Worm (Caenorhabditis elegans): ENCODE measurements around the gene C30G12.4.

C30G12.4 gene

DNA sequence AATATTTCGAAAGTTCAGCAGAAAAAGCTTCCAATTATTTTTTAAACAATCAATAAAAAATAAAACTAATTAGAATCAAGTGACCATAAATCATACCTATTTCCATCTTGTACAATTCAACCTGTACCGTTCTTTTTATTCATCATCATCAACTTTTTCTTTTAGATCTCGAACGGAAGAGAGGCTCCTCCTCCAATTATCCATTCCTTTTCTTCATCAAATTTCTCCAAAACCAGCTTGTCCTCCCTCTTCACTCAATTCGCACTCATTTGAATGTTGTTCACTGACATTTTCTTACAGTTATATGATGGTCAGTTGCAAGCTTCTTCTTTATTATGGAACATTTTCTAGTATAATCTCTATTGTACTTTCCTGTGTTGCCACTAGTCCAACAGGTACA is at the start of gene C30G12.4:
Gene C30G12.4, plus strand, starts transcription at position 301 of the 400 bp plus-strand sequence.
- TF ChIP-seq ref-1 (GFP tag; conservative IDR thresholded peaks at IDR 0.05) (no peak), ztf-29 (GFP tag; IDR thresholded peaks at IDR 0.05) (no peak)

DNA sequence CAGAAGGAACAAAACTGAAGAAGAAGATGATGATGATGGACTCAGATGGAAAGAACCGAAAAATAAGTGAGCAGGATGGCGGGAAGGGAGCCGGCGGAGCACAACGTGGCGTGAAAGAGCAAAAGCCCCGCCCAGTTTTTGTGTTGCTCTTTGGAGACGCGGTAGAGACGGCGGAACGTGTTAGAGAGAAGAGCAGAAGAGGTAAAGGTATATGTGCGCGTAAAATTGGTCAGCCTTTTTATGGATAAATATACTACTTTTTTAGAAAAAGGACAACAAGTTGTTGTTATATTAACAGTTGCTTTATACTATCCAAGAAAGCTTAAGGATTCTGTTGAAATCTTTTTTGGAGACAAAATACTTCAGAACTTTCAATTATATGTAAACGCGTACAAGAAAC is 44.9 kb upstream of the C30G12.4 start, which contains the start of gene E04F6.10:
Gene E04F6.10, minus strand, starts transcription at position 101 of the 400 bp plus-strand sequence.
- TF ChIP-seq med-1 (GFP tag; optimal IDR thresholded peaks at IDR 0.05; ENCODE audit: insufficient read depth): no peak
- TF ChIP-seq cog-1 (tag; optimal IDR thresholded peaks at IDR 0.05): no peak
- TF ChIP-seq flt-1 (GFP tag; IDR thresholded peaks at IDR 0.05): no peak
- no peak for TF ChIP-seq ztf-23 (GFP tag; IDR thresholded peaks at IDR 0.05)
- TF ChIP-seq tab-1 (GFP tag; IDR thresholded peaks at IDR 0.05): no peak
- TF ChIP-seq T22C8.4 (GFP tag; IDR thresholded peaks at IDR 0.05): no peak
- TF ChIP-seq klf-2 (GFP tag; conservative IDR thresholded peaks at IDR 0.05): no peak
- TF ChIP-seq ztf-29 (GFP tag; IDR thresholded peaks at IDR 0.05): no peak
- no peak for TF ChIP-seq ref-1 (GFP tag; conservative IDR thresholded peaks at IDR 0.05)

DNA sequence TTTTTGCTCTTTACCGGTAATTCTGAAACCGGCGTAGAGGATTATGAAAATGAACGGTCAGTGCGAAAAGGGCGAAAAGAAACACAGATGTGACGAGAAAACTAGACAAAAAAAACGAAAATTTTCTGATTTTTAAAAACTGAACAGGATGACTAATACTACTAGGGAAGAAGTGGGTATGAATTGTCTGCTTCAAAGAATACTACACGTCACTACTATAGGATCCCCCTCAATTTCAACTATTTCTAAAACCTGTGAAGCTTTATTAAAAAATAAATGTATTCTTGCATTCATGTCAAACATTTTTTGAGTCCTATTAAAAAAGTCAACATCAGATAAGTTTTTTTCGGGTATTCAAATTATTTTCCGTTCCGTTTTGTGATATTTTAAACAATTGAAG is 37.9 kb upstream of the C30G12.4 start:
- TF ChIP-seq ref-1 (GFP tag; conservative IDR thresholded peaks at IDR 0.05): no peak
- no peak for TF ChIP-seq tab-1 (GFP tag; IDR thresholded peaks at IDR 0.05)
- no peak for TF ChIP-seq T22C8.4 (GFP tag; IDR thresholded peaks at IDR 0.05)

DNA sequence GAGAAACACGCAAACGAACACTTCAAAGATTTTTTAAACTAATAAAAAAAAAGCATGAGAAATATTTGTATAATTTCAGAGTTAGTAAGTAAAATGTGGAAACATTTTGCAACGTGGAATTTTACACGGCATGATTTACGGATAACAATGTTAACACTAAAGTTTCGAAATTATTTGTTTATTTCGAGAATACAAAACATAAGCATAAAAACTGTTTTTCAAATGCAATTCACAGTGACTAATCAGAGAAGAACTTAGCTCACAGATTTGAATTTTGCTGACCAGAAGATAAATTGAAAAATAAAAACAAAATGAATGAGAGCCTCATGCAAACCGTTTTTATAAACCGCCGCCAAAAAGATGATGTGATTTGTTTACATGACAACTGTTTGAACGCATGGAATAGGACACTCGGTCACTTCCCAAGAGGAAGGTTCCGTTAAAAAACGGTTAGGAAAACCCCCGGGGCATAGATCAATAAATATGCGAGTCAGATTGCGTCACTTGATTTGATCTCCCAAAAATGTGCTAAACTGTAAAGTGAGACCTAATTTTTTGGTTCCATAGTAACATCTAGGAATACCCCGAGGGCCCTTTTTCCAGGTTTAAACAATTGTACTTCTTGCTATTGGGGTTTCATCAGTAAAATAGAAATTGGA is 36.0 kb upstream of the C30G12.4 start, which contains the start of gene clh-3:
Gene clh-3, minus strand, starts transcription at position 51 of the 659 bp plus-strand sequence.
- TF ChIP-seq ref-1 (GFP tag; conservative IDR thresholded peaks at IDR 0.05): no peak
- no peak for TF ChIP-seq klf-2 (GFP tag; conservative IDR thresholded peaks at IDR 0.05)
- TF ChIP-seq tab-1 (GFP tag; IDR thresholded peaks at IDR 0.05): no peak
- no peak for TF ChIP-seq ztf-23 (GFP tag; IDR thresholded peaks at IDR 0.05)
- TF ChIP-seq cog-1 (tag; optimal IDR thresholded peaks at IDR 0.05): no peak

DNA sequence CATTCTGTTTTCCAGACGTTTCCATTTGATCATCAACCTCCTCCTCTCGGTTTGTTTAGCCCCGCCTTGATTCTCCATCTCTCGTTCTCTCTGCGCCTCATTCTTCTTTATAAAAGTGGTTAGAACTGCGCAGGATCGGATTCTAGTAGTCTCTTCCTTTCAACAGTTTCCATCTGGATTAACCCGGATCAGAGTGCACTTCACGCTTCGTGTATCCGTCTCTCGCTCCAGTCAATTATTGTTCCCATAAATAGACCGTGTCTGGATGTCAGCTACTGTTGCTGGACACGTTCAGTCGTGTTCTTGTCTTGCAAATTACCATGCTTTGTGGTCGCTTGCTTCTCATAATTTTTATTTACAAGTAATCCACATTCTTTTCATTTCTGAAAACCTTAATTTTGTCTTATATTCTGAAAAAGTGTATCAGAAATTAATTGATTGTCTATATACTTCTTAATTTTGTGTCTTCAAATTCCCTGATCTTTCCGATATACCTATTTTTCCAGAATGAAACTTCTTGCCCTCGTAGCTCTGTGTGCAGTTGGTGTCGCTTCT is 33.2 kb upstream of the C30G12.4 start, which contains the start of gene F32A5.4:
Gene F32A5.4, plus strand, starts transcription at position 505 of the 555 bp plus-strand sequence.
- TF ChIP-seq med-1 (GFP tag; optimal IDR thresholded peaks at IDR 0.05; ENCODE audit: insufficient read depth) (no peak), cog-1 (tag; optimal IDR thresholded peaks at IDR 0.05) (no peak)

DNA sequence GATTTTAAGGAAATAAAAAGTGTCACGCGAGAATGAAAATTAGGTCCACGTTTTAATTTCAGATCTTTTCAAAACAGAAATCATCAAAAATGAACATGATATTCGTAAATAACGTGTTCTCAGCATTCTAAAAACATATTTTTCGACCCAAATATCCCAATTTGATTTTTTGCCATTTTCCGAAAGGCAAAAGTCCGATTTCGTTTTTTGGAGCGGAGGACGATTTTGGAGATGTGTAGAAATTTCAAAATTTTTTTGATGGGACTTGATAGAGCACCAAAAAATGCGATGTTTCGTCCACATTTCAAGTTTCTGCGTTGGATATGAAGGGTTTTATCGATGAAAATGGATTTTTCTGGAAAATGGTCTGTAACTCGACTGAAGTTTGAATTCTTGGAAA is 31.3 kb upstream of the C30G12.4 start:
- no peak for TF ChIP-seq med-1 (GFP tag; optimal IDR thresholded peaks at IDR 0.05; ENCODE audit: insufficient read depth)
- TF ChIP-seq klf-2 (GFP tag; conservative IDR thresholded peaks at IDR 0.05): no peak
- no peak for TF ChIP-seq T22C8.4 (GFP tag; IDR thresholded peaks at IDR 0.05)
- no peak for TF ChIP-seq flt-1 (GFP tag; IDR thresholded peaks at IDR 0.05)
- no peak for TF ChIP-seq cog-1 (tag; optimal IDR thresholded peaks at IDR 0.05)
- TF ChIP-seq ref-1 (GFP tag; conservative IDR thresholded peaks at IDR 0.05): no peak
- TF ChIP-seq ztf-23 (GFP tag; IDR thresholded peaks at IDR 0.05): no peak
- TF ChIP-seq tab-1 (GFP tag; IDR thresholded peaks at IDR 0.05): no peak
- TF ChIP-seq ztf-29 (GFP tag; IDR thresholded peaks at IDR 0.05): no peak

DNA sequence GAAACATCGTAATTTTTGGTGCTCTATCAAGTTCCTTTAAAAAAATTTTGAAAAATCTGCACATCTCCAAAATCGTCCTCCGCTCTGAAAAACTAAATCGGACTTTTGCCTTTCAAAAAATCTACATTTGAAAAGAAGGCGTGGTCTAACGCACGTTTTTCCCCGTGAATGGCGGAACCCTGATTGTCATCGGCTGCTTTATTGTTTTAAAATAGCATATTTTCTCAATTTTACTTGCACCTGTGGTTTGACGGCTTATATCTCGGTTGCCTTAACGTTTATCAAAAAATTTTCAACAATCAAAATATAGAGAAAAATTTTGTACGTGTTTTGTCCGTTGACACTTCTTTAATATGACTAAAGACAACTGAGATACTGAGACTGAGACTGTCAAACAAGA is 30.0 kb upstream of the C30G12.4 start:
- TF ChIP-seq flt-1 (GFP tag; IDR thresholded peaks at IDR 0.05) (no peak), T22C8.4 (GFP tag; IDR thresholded peaks at IDR 0.05) (no peak), ztf-23 (GFP tag; IDR thresholded peaks at IDR 0.05) (no peak), ztf-29 (GFP tag; IDR thresholded peaks at IDR 0.05) (no peak), med-1 (GFP tag; optimal IDR thresholded peaks at IDR 0.05; ENCODE audit: insufficient read depth) (no peak), ref-1 (GFP tag; conservative IDR thresholded peaks at IDR 0.05) (no peak), tab-1 (GFP tag; IDR thresholded peaks at IDR 0.05) (no peak), cog-1 (tag; optimal IDR thresholded peaks at IDR 0.05) (no peak), klf-2 (GFP tag; conservative IDR thresholded peaks at IDR 0.05) (no peak)

DNA sequence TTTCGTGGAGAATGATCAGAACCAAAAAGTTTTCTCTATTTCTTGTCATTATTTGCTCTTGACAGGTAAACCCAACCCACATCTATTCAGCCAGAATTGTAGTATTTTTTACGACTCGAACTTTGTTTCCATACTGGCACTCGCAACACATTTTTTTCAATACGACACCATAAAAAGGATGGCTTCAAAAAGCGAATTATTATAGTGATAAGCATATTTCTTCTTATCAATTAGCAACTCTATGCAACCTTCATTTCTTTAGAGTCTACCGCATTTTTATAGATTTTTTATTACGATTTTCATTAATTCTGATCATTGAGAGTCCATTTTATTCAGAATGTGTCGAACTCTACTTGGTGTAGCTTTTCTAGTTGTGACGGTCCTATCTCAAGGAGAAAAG is 29.4 kb upstream of the C30G12.4 start, which contains the start of gene ctsa-3.1:
Gene ctsa-3.1, plus strand, starts transcription at position 337 of the 400 bp plus-strand sequence.
- no peak for TF ChIP-seq flt-1 (GFP tag; IDR thresholded peaks at IDR 0.05)
- no peak for TF ChIP-seq ztf-23 (GFP tag; IDR thresholded peaks at IDR 0.05)
- no peak for TF ChIP-seq ztf-29 (GFP tag; IDR thresholded peaks at IDR 0.05)
- no peak for TF ChIP-seq tab-1 (GFP tag; IDR thresholded peaks at IDR 0.05)

DNA sequence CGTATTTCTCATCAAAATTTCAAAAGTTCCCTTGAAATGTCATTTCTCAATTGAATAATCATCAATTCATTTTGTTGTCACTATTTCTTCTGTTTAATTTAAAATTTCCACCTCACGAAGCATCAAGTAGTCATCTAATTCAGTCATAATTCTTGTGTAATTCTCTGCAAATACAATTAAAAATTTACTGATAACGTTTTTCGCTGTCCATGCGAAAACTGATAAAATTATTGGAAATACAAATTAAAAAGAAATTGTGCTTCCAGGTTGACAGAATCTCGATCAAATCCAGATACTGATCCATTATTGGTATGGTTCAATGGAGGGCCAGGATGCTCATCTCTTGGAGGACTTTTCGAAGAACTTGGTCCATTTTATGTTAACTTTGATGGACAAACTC is 28.7 kb upstream of the C30G12.4 start:
- TF ChIP-seq med-1 (GFP tag; optimal IDR thresholded peaks at IDR 0.05; ENCODE audit: insufficient read depth) (no peak), T22C8.4 (GFP tag; IDR thresholded peaks at IDR 0.05) (no peak), cog-1 (tag; optimal IDR thresholded peaks at IDR 0.05) (no peak), klf-2 (GFP tag; conservative IDR thresholded peaks at IDR 0.05) (no peak), ztf-29 (GFP tag; IDR thresholded peaks at IDR 0.05) (no peak), flt-1 (GFP tag; IDR thresholded peaks at IDR 0.05) (no peak), ref-1 (GFP tag; conservative IDR thresholded peaks at IDR 0.05) (no peak), ztf-23 (GFP tag; IDR thresholded peaks at IDR 0.05) (no peak), tab-1 (GFP tag; IDR thresholded peaks at IDR 0.05) (no peak)

DNA sequence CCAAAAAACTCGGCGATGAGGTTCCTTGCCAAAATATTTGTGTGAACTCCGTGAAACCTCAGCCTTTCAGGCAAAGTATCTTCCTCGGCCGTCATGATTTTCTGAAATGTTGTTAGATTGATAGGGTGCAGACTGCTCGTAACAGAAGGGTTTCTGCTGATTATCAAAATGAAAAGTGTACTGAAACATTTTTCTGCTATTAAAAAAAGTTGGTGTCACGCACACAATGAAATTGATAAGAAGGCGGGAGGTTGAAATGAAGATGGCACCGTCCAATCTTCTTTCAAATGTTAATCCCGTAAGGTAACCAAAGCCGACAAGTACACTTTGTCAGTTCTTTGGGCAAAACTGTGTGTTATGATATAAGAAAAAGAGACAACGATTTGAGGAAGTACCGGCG is 25.0 kb upstream of the C30G12.4 start:
- TF ChIP-seq flt-1 (GFP tag; IDR thresholded peaks at IDR 0.05) (no peak), T22C8.4 (GFP tag; IDR thresholded peaks at IDR 0.05) (no peak), tab-1 (GFP tag; IDR thresholded peaks at IDR 0.05) (no peak), ztf-29 (GFP tag; IDR thresholded peaks at IDR 0.05) (no peak), klf-2 (GFP tag; conservative IDR thresholded peaks at IDR 0.05) (no peak), cog-1 (tag; optimal IDR thresholded peaks at IDR 0.05) (no peak), med-1 (GFP tag; optimal IDR thresholded peaks at IDR 0.05; ENCODE audit: insufficient read depth) (no peak), ztf-23 (GFP tag; IDR thresholded peaks at IDR 0.05) (no peak), ref-1 (GFP tag; conservative IDR thresholded peaks at IDR 0.05) (no peak)

Data from whole organism, midembryonic.